Worm (Caenorhabditis elegans) whole organism, L4 larva: ENCODE measurements around the gene ddx-15.

ENCODE experiments used
- F26F4.8 ChIP-seq: fragments of 200-800 bp; sonication (Bioruptor generic); conservative IDR thresholded peaks from 2 replicates; pipeline ENCODE4 v1.3.6; 2022; ENCODE audit warnings: missing genetic modification characterization, missing compliant biosample characterization
- R02D3.7 ChIP-seq: fragments of 150-350 bp; sonication (generic microtip); optimal IDR thresholded peaks from 3 replicates; lab custom pipeline; 2014; ENCODE audit warnings: missing biosample characterization, missing genetic modification characterization
- Y75B8A.6 ChIP-seq: fragments of 200-800 bp; sonication (Bioruptor generic); IDR thresholded peaks from 2 replicates; pipeline ENCODE4 v1.3.6; 2022; ENCODE audit warnings: missing genetic modification reagents, missing genetic modification characterization, missing compliant biosample characterization
- ama-1 ChIP-seq: fragments of 150-350 bp; optimal IDR thresholded peaks from 2 replicates; lab custom pipeline; 2014; ENCODE audit warnings: inconsistent platforms, mixed read lengths
- dpl-1 ChIP-seq: fragments of 150-350 bp; optimal IDR thresholded peaks from 2 replicates; lab custom pipeline; 2014; ENCODE audit warnings: missing biosample characterization, missing genetic modification reagents, missing genetic modification characterization
- mdl-1 ChIP-seq, 2 experiments: fragments of 150-350 bp in 1 of 2; sonication (generic microtip) in 1 of 2; optimal IDR thresholded peaks; 2 replicates each; lab custom pipeline; 2014 to 2017; ENCODE audit warnings: missing biosample characterization in 2 of 2, missing genetic modification characterization in 2 of 2
- mxl-3 ChIP-seq: fragments of 200-800 bp; sonication (Bioruptor generic); optimal IDR thresholded peaks from 2 replicates; lab custom pipeline; 2018; ENCODE audit warnings: mild to moderate bottlenecking, missing genetic modification characterization, missing compliant biosample characterization
- nhr-111 ChIP-seq: fragments of 200-800 bp; sonication (Bioruptor generic); optimal IDR thresholded peaks from 2 replicates; lab custom pipeline; 2018; ENCODE audit warnings: mild to moderate bottlenecking, missing genetic modification characterization, missing compliant biosample characterization
- nhr-25 ChIP-seq: sonication (generic microtip); optimal IDR thresholded peaks from 2 replicates; lab custom pipeline; 2017; ENCODE audit warnings: missing genetic modification characterization, mild to moderate bottlenecking, missing compliant biosample characterization, antibody characterized with exemption, moderate library complexity, borderline replicate concordance; ENCODE audit not compliant: insufficient read depth
- nhr-6 ChIP-seq: fragments of 150-350 bp; optimal IDR thresholded peaks from 2 replicates; lab custom pipeline; 2014; ENCODE audit warnings: missing biosample characterization, missing genetic modification characterization
- nhr-76 ChIP-seq: fragments of 150-350 bp; optimal IDR thresholded peaks from 2 replicates; lab custom pipeline; 2014; ENCODE audit warnings: missing biosample characterization, missing genetic modification characterization
- skn-1 ChIP-seq: fragments of 150-350 bp; optimal IDR thresholded peaks from 2 replicates; lab custom pipeline; 2014; ENCODE audit warnings: missing biosample characterization, missing genetic modification characterization
- unc-62 ChIP-seq, 3 experiments: fragments of 150-350 bp in 1 of 3; sonication (generic microtip); optimal IDR thresholded peaks in 2 of 3; peaks in 1 of 3; 1 replicate in 1 of 3; 2 replicates in 2 of 3; lab custom pipeline; 2014 to 2017; ENCODE audit warnings: missing biosample characterization in 3 of 3, missing genetic modification characterization in 3 of 3, missing genetic modification reagents in 3 of 3, missing genotype in 1 of 3
- ztf-11 ChIP-seq: fragments of 150-350 bp; optimal IDR thresholded peaks from 2 replicates; lab custom pipeline; 2014; ENCODE audit warnings: missing biosample characterization, missing genetic modification characterization

DNA sequence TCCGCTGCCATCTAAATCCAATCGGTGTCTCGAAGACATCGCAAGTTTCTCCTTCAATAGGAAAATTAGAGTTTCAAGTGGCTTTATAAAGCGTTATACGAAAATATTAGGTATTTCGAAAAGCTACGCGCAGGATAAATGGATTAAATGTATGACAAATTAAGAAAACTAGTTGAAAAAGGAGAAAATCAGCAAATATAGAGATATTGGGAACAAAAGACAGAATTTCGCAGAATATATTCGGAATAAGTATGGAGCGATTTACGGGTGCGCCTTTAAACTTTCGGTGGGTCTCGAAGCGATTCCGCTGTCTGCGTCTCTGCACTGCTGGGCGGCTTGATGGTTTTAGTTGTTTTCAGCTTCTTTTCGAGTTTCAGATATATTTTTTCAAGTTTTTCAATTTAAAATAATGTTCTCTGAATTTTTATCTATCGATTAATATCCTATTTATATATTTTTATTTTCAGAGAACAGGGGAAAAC lies at the start of gene ddx-15, which contains the start of gene ucr-1:
- TF ChIP-seq nhr-76 (tag; lab: Kevin White, UChicago) (no peak), nhr-6 (tag; lab: Kevin White, UChicago) (peak; percentile 50), ama-1 (lab: Kevin White, UChicago) (peak; percentile 33), R02D3.7 (peak; percentile 55), nhr-25 (peak; percentile 21), mxl-3 (no peak), mdl-1 (tag; optimal IDR thresholded peaks at IDR 0.05; lab: Kevin White, UChicago) (no peak), skn-1 (tag; lab: Kevin White, UChicago) (no peak), Y75B8A.6 (GFP tag; lab: Robert Waterston, UW) (no peak), F26F4.8 (GFP tag; lab: Robert Waterston, UW) (no peak), ztf-11 (tag; lab: Kevin White, UChicago) (no peak), nhr-111 (GFP tag; lab: Kevin White, UChicago) (no peak), dpl-1 (GFP tag; lab: Kevin White, UChicago) (peak; percentile 68), unc-62 (GFP tag; optimal IDR thresholded peaks at IDR 0.05 in 1 of 2; lab: Kevin White, UChicago) (no peak), unc-62 (tag; optimal IDR thresholded peaks at IDR 0.05; lab: Kevin White, UChicago) (no peak)
